Fruit fly (Drosophila melanogaster) whole organism, embryonic: Measurements from ENCODE around the gene CG43407.
A peak's percentile ranks its signal among the peaks of the same experiment; 100 is the strongest.

Source experiments
- Bgb ChIP-seq: fragments of 200-800 bp; sonication (Bioruptor generic); IDR thresholded peaks from 2 replicates; pipeline ENCODE4 v1.3.6; 2022; ENCODE audit warnings: missing biosample characterization, missing genetic modification characterization; ENCODE audit not compliant: partially characterized antibody
- CG12104 ChIP-seq: fragments of 200-800 bp; sonication (Bioruptor generic); optimal IDR thresholded peaks from 3 replicates; lab custom pipeline; 2016; ENCODE audit warnings: missing biosample characterization, missing genetic modification characterization
- CG13287 ChIP-seq: fragments of 200-800 bp; sonication (Bioruptor generic); IDR thresholded peaks from 2 replicates; pipeline ENCODE4 v1.3.6; 2022; ENCODE audit warnings: missing biosample characterization, missing genetic modification characterization; ENCODE audit not compliant: partially characterized antibody
- CG13424 ChIP-seq: fragments of 200-800 bp; sonication (Bioruptor generic); optimal IDR thresholded peaks from 2 replicates; lab custom pipeline; 2019; ENCODE audit warnings: missing biosample characterization, mild to moderate bottlenecking, missing genetic modification characterization, moderate library complexity
- CG14014 ChIP-seq: fragments of 200-800 bp; sonication (Bioruptor generic); IDR thresholded peaks from 2 replicates; pipeline ENCODE4 v1.3.6; 2022; ENCODE audit warnings: missing biosample characterization, missing genetic modification characterization
- CG1602 ChIP-seq: fragments of 200-800 bp; sonication (Bioruptor generic); optimal IDR thresholded peaks from 3 replicates; lab custom pipeline; 2016; ENCODE audit warnings: missing biosample characterization, missing genetic modification characterization
- CG16815 ChIP-seq: fragments of 200-800 bp; sonication (Bioruptor generic); optimal IDR thresholded peaks from 3 replicates; lab custom pipeline; 2017; ENCODE audit warnings: missing biosample characterization, mild to moderate bottlenecking, missing genetic modification characterization
- CG2712 ChIP-seq: fragments of 200-800 bp; optimal IDR thresholded peaks from 3 replicates; lab custom pipeline; 2019; ENCODE audit warnings: missing biosample characterization, mild to moderate bottlenecking, missing genetic modification characterization, moderate library complexity
- CG30020 ChIP-seq: fragments of 200-800 bp; optimal IDR thresholded peaks from 2 replicates; lab custom pipeline; 2019; ENCODE audit warnings: missing biosample characterization, mild to moderate bottlenecking, missing genetic modification characterization, moderate library complexity
- CG3407 ChIP-seq: fragments of 200-800 bp; sonication (Bioruptor generic); optimal IDR thresholded peaks from 2 replicates; lab custom pipeline; 2018; ENCODE audit warnings: missing biosample characterization, mild to moderate bottlenecking, missing genetic modification characterization
- CG3995 ChIP-seq: fragments of 200-800 bp; sonication (Bioruptor generic); optimal IDR thresholded peaks from 3 replicates; lab custom pipeline; 2016; ENCODE audit warnings: missing biosample characterization, missing genetic modification characterization
- CG7786 ChIP-seq: fragments of 200-800 bp; sonication (Bioruptor generic); optimal IDR thresholded peaks from 2 replicates; lab custom pipeline; 2016; ENCODE audit warnings: missing biosample characterization, missing genetic modification characterization
- CG7987 ChIP-seq: fragments of 200-800 bp; sonication (Bioruptor generic); optimal IDR thresholded peaks from 2 replicates; lab custom pipeline; 2018; ENCODE audit warnings: missing biosample characterization, mild to moderate bottlenecking, missing genetic modification characterization, moderate library complexity
- CG8765 ChIP-seq: fragments of 200-800 bp; sonication (Bioruptor generic); IDR thresholded peaks from 2 replicates; pipeline ENCODE4 v1.3.6; 2022; ENCODE audit warnings: missing biosample characterization, missing genetic modification characterization
- CG9437 ChIP-seq: fragments of 200-800 bp; sonication (Bioruptor generic); optimal IDR thresholded peaks from 2 replicates; lab custom pipeline; 2018; ENCODE audit warnings: missing biosample characterization, mild to moderate bottlenecking, missing genetic modification characterization
- CG9727 ChIP-seq: fragments of 200-800 bp; sonication (Bioruptor generic); optimal IDR thresholded peaks from 3 replicates; lab custom pipeline; 2017; ENCODE audit warnings: missing biosample characterization, mild to moderate bottlenecking, missing genetic modification characterization
- CG9797 ChIP-seq: fragments of 200-800 bp; sonication (Bioruptor generic); optimal IDR thresholded peaks from 3 replicates; lab custom pipeline; 2018; ENCODE audit warnings: missing biosample characterization, mild to moderate bottlenecking, missing genetic modification characterization
- D ChIP-seq, 2 experiments: fragments of 200-800 bp in 1 of 2; fragments of >200 bp in 1 of 2; sonication (Bioruptor generic) in 1 of 2; optimal IDR thresholded peaks; 2 replicates in 1 of 2; 3 replicates in 1 of 2; lab custom pipeline; 2017; ENCODE audit warnings: mild to moderate bottlenecking in 1 of 2, missing biosample characterization in 1 of 2, missing genetic modification characterization in 1 of 2, missing genetic modification reagents in 1 of 2
- Deaf1 ChIP-seq: fragments of 200-800 bp; optimal IDR thresholded peaks from 3 replicates; lab custom pipeline; 2019; ENCODE audit warnings: missing biosample characterization, mild to moderate bottlenecking, missing genetic modification characterization, moderate library complexity
- Doc3 ChIP-seq: fragments of 200-800 bp; sonication (Bioruptor generic); IDR thresholded peaks from 3 replicates; pipeline ENCODE4 v1.3.6; 2022; ENCODE audit warnings: missing biosample characterization, missing genetic modification characterization; ENCODE audit not compliant: partially characterized antibody
- Dp ChIP-seq: fragments of 200-800 bp; sonication (Bioruptor generic); optimal IDR thresholded peaks from 2 replicates; lab custom pipeline; 2018; ENCODE audit warnings: missing biosample characterization, mild to moderate bottlenecking, missing genetic modification characterization, moderate library complexity
- E2f1 ChIP-seq: fragments of 200-800 bp; sonication (Bioruptor generic); IDR thresholded peaks from 2 replicates; pipeline ENCODE4 v1.3.6; 2022; ENCODE audit warnings: missing biosample characterization, missing genetic modification characterization
- Eip74EF ChIP-seq, 2 experiments: fragments of 200-800 bp in 1 of 2; fragments of >200 bp in 1 of 2; sonication (Bioruptor generic) in 1 of 2; optimal IDR thresholded peaks; 2 replicates each; lab custom pipeline; 2017 to 2019; ENCODE audit warnings: missing biosample characterization in 2 of 2, missing genetic modification characterization in 2 of 2, mild to moderate bottlenecking in 1 of 2, moderate library complexity in 1 of 2
- H2.0 ChIP-seq: fragments of 200-800 bp; sonication (Bioruptor generic); IDR thresholded peaks from 2 replicates; pipeline ENCODE4 v1.3.6; 2022; ENCODE audit warnings: missing biosample characterization, missing genetic modification characterization
- Neu2 ChIP-seq: fragments of 200-800 bp; sonication (Bioruptor generic); optimal IDR thresholded peaks from 3 replicates; lab custom pipeline; 2016; ENCODE audit warnings: missing biosample characterization, missing genetic modification characterization, borderline replicate concordance
- Optix ChIP-seq: fragments of 200-800 bp; sonication (Bioruptor generic); IDR thresholded peaks from 3 replicates; pipeline ENCODE4 v1.3.6; 2022; ENCODE audit warnings: missing biosample characterization, missing genetic modification characterization
- Sin3A ChIP-seq: fragments of >200 bp; optimal IDR thresholded peaks from 2 replicates; lab custom pipeline; 2018
- Ssrp ChIP-seq: fragments of 200-800 bp; sonication (Bioruptor generic); optimal IDR thresholded peaks from 2 replicates; lab custom pipeline; 2018; ENCODE audit warnings: missing biosample characterization, mild to moderate bottlenecking, missing genetic modification characterization, moderate library complexity
- bsh ChIP-seq, 2 experiments: fragments of 200-800 bp; sonication (Bioruptor generic); optimal IDR thresholded peaks; 2 replicates each; lab custom pipeline; 2017 to 2018; ENCODE audit warnings: mild to moderate bottlenecking in 2 of 2, missing biosample characterization in 2 of 2, missing genetic modification characterization in 2 of 2, moderate library complexity in 1 of 2
- btn ChIP-seq: fragments of 200-800 bp; sonication (Bioruptor generic); optimal IDR thresholded peaks from 2 replicates; lab custom pipeline; 2016; ENCODE audit warnings: missing biosample characterization, missing genetic modification characterization
- dimm ChIP-seq: fragments of 200-800 bp; sonication (Bioruptor generic); IDR thresholded peaks from 2 replicates; pipeline ENCODE4 v1.3.6; 2022; ENCODE audit warnings: missing biosample characterization, missing genetic modification characterization
- ewg ChIP-seq: fragments of 200-800 bp; sonication (Bioruptor generic); optimal IDR thresholded peaks from 3 replicates; lab custom pipeline; 2017; ENCODE audit warnings: mild to moderate bottlenecking, missing biosample characterization, missing genetic modification reagents, missing genetic modification characterization
- fru ChIP-seq: fragments of >200 bp; optimal IDR thresholded peaks from 2 replicates; lab custom pipeline; 2017
- ftz-f1 ChIP-seq: fragments of 200-800 bp; sonication (Bioruptor generic); optimal IDR thresholded peaks from 2 replicates; lab custom pipeline; 2016; ENCODE audit warnings: missing biosample characterization, missing genetic modification characterization
- gfzf ChIP-seq: fragments of 200-800 bp; sonication (Bioruptor generic); optimal IDR thresholded peaks from 2 replicates; lab custom pipeline; 2016; ENCODE audit warnings: missing biosample characterization, mild to moderate bottlenecking, missing genetic modification characterization, moderate library complexity
- inv ChIP-seq: fragments of 200-800 bp; sonication (Bioruptor generic); IDR thresholded peaks from 2 replicates; pipeline ENCODE4 v1.3.6; 2022; ENCODE audit warnings: missing biosample characterization, missing genetic modification characterization; ENCODE audit not compliant: partially characterized antibody
- knrl ChIP-seq: fragments of 200-800 bp; sonication (Bioruptor generic); IDR thresholded peaks from 3 replicates; pipeline ENCODE4 v1.3.6; 2022; ENCODE audit warnings: missing biosample characterization, missing genetic modification characterization; ENCODE audit not compliant: partially characterized antibody
- pb ChIP-seq: fragments of 200-800 bp; sonication (Bioruptor generic); optimal IDR thresholded peaks from 3 replicates; lab custom pipeline; 2016; ENCODE audit warnings: missing biosample characterization, missing genetic modification characterization
- pho ChIP-seq: fragments of 200-800 bp; sonication (Bioruptor generic); optimal IDR thresholded peaks from 2 replicates; lab custom pipeline; 2016; ENCODE audit warnings: missing biosample characterization, missing genetic modification characterization
- pzg ChIP-seq: fragments of 200-800 bp; sonication (Bioruptor generic); optimal IDR thresholded peaks from 3 replicates; lab custom pipeline; 2018; ENCODE audit warnings: missing biosample characterization, mild to moderate bottlenecking, missing genetic modification characterization, moderate library complexity
- ro ChIP-seq: fragments of 200-800 bp; sonication (Bioruptor generic); IDR thresholded peaks from 2 replicates; pipeline ENCODE4 v1.3.6; 2022; ENCODE audit warnings: missing biosample characterization, missing genetic modification characterization
- sc ChIP-seq, 3 experiments: fragments of >200 bp in 2 of 3; fragments of 200-800 bp in 1 of 3; sonication (Bioruptor generic) in 1 of 3; optimal IDR thresholded peaks; 2 replicates in 2 of 3; 3 replicates in 1 of 3; lab custom pipeline; 2017; ENCODE audit warnings: mild to moderate bottlenecking in 1 of 3, missing biosample characterization in 1 of 3, missing genetic modification characterization in 1 of 3, missing genetic modification reagents in 1 of 3
- schlank ChIP-seq: fragments of 200-800 bp; sonication (Bioruptor generic); optimal IDR thresholded peaks from 2 replicates; lab custom pipeline; 2018; ENCODE audit warnings: missing biosample characterization, mild to moderate bottlenecking, missing genetic modification characterization
- seq ChIP-seq: fragments of 200-800 bp; sonication (Bioruptor generic); IDR thresholded peaks from 2 replicates; pipeline ENCODE4 v1.3.6; 2022; ENCODE audit warnings: missing biosample characterization, missing genetic modification characterization
- shn ChIP-seq: fragments of 200-800 bp; sonication (Bioruptor generic); optimal IDR thresholded peaks from 3 replicates; lab custom pipeline; 2016; ENCODE audit warnings: missing biosample characterization, missing genetic modification characterization
- slou ChIP-seq: fragments of 200-800 bp; sonication (Bioruptor generic); optimal IDR thresholded peaks from 3 replicates; lab custom pipeline; 2016; ENCODE audit warnings: missing biosample characterization, missing genetic modification characterization
- sob ChIP-seq: fragments of 200-800 bp; sonication (Bioruptor generic); IDR thresholded peaks from 2 replicates; pipeline ENCODE4 v1.3.6; 2022; ENCODE audit warnings: missing biosample characterization, missing genetic modification characterization
- tap ChIP-seq: fragments of 200-800 bp; optimal IDR thresholded peaks from 3 replicates; lab custom pipeline; 2019; ENCODE audit warnings: missing biosample characterization, mild to moderate bottlenecking, missing genetic modification characterization, moderate library complexity
- trem ChIP-seq: fragments of 200-800 bp; optimal IDR thresholded peaks from 3 replicates; lab custom pipeline; 2019; ENCODE audit warnings: missing biosample characterization, mild to moderate bottlenecking, missing genetic modification characterization, moderate library complexity

CG43407 gene

dm6 chr3L:19053339-19053818 lies at the start of gene CG43407:
CG43407 (minus strand) TSS chr3L:19053389.
- TF ChIP-seq Deaf1 (no peak), shn (no peak), ftz-f1 (GFP tag; lab: Kevin White, UChicago) (no peak), CG8765 (GFP tag; lab: Robert Waterston, UW) (no peak), E2f1 (no peak), slou (no peak), Optix (no peak), H2.0 (GFP tag; lab: Robert Waterston, UW) (no peak), CG7786 (no peak), CG9727 (GFP tag; lab: Kevin White, UChicago) (no peak), pb (GFP tag; lab: Kevin White, UChicago) (no peak), CG30020 (tag; lab: Kevin White, UChicago) (no peak), pho (GFP tag; lab: Kevin White, UChicago) (no peak), CG9797 (GFP tag; lab: Kevin White, UChicago) (no peak), sob (GFP tag; lab: Robert Waterston, UW) (no peak)

DNA sequence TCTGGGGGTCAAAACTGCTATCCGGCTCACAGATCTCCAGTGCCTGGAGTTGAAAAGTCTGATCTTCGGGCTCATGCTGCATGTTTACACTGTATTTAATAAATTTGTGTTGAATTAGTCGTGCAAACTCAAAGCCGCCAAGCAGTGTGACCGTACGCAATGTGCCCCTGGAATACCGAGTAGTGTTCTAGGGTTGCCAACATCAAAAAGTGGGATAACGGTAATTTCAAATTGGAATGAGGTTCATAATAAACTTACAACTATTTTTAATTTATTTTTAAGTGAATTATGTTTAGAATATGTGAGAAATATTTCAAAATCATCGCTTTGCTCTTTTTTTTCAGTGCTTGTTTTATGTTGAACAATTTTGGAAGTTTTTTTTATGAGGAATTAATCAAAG lies 47.0 kb upstream of the CG43407 start, which contains the start of gene Gem2:
TSS of gene Gem2 (minus strand) at position 176 of the 400 bp plus-strand sequence.
- no peak for TF ChIP-seq CG3995 (GFP tag; lab: Kevin White, UChicago)
- TF ChIP-seq dimm (GFP tag; lab: Robert Waterston, UW) = no peak
- no peak for TF ChIP-seq ro (GFP tag; lab: Robert Waterston, UW)
- no peak for TF ChIP-seq btn
- no peak for TF ChIP-seq CG12104 (GFP tag; lab: Kevin White, UChicago)
- peak; percentile 40 for TF ChIP-seq Bgb (GFP tag; lab: Robert Waterston, UW)
- TF ChIP-seq bsh (GFP tag; optimal IDR thresholded peaks at IDR 0.05; lab: Kevin White, UChicago) = no peak
- TF ChIP-seq CG2712 = peak; percentile 7
- no peak for TF ChIP-seq inv (GFP tag; lab: Robert Waterston, UW)
- TF ChIP-seq ewg (GFP tag; lab: Kevin White, UChicago) = no peak
- TF ChIP-seq CG14014 (GFP tag; lab: Robert Waterston, UW) = 0 out of 2 replicates have a peak, but pooled peaks have one; percentile 19
- TF ChIP-seq Dp = peak; percentile 77
- TF ChIP-seq schlank (tag; lab: Kevin White, UChicago) = no peak
- peak; percentile 43 for TF ChIP-seq trem (tag; lab: Kevin White, UChicago)
- TF ChIP-seq CG7987 (GFP tag; lab: Kevin White, UChicago) = no peak
- no peak for TF ChIP-seq Eip74EF (GFP tag; optimal IDR thresholded peaks at IDR 0.05; lab: Kevin White, UChicago)
- TF ChIP-seq CG13287 = peak; percentile 59
- no peak for TF ChIP-seq CG13424
- TF ChIP-seq fru (lab: Kevin White, UChicago) = no peak
- no peak for TF ChIP-seq CG3407 (GFP tag; lab: Kevin White, UChicago)
- TF ChIP-seq Sin3A (lab: Kevin White, UChicago) = peak; percentile 22
- no peak for TF ChIP-seq shn
- TF ChIP-seq pb (GFP tag; lab: Kevin White, UChicago) = no peak
- TF ChIP-seq pzg (GFP tag; lab: Kevin White, UChicago) = peak; percentile 72
- no peak for TF ChIP-seq Ssrp
- no peak for TF ChIP-seq Neu2 (GFP tag; lab: Kevin White, UChicago)
- TF ChIP-seq CG16815 = no peak
- TF ChIP-seq tap (tag; lab: Kevin White, UChicago) = no peak
- TF ChIP-seq CG1602 = no peak
- TF ChIP-seq CG9437 (GFP tag; lab: Kevin White, UChicago) = no peak
- TF ChIP-seq gfzf (GFP tag; lab: Kevin White, UChicago) = peak; percentile 83
- no peak for TF ChIP-seq sc (optimal IDR thresholded peaks at IDR 0.05; lab: Kevin White, UChicago)
- no peak for TF ChIP-seq sc (GFP tag; optimal IDR thresholded peaks at IDR 0.05; lab: Kevin White, UChicago)
- TF ChIP-seq Doc3 (GFP tag; lab: Robert Waterston, UW) = no peak
- no peak for TF ChIP-seq D (optimal IDR thresholded peaks at IDR 0.05; lab: Kevin White, UChicago)
- TF ChIP-seq D (GFP tag; optimal IDR thresholded peaks at IDR 0.05; lab: Kevin White, UChicago) = no peak
- TF ChIP-seq seq (GFP tag; lab: Robert Waterston, UW) = no peak
- TF ChIP-seq knrl (GFP tag; lab: Robert Waterston, UW) = no peak
